Worm (Caenorhabditis elegans): Measurements from ENCODE around the gene fat-3.

fat-3 gene

ce11 chrIV:9848075-9848474 lies 45.3 kb downstream of the fat-3 start, which contains the start of gene K07F5.7:
Gene K07F5.7, minus strand, starts transcription at chrIV:9848175.
- TF ChIP-seq ztf-23 (GFP tag; IDR thresholded peaks at IDR 0.05) = no peak
- TF ChIP-seq med-1 (GFP tag; optimal IDR thresholded peaks at IDR 0.05; ENCODE audit: insufficient read depth) = no peak
- no peak for TF ChIP-seq klf-2 (GFP tag; conservative IDR thresholded peaks at IDR 0.05)
- TF ChIP-seq ztf-29 (GFP tag; IDR thresholded peaks at IDR 0.05) = no peak
- TF ChIP-seq T22C8.4 (GFP tag; IDR thresholded peaks at IDR 0.05) = no peak
- no peak for TF ChIP-seq ref-1 (GFP tag; conservative IDR thresholded peaks at IDR 0.05)
- no peak for TF ChIP-seq tab-1 (GFP tag; IDR thresholded peaks at IDR 0.05)
- no peak for TF ChIP-seq cog-1 (tag; optimal IDR thresholded peaks at IDR 0.05)
- no peak for TF ChIP-seq flt-1 (GFP tag; IDR thresholded peaks at IDR 0.05)

ce11 chrIV:9849624-9850023 lies 46.8 kb downstream of the fat-3 start, which contains the start of gene K07F5.8:
Gene K07F5.8, minus strand, starts transcription at chrIV:9849724.
- TF ChIP-seq klf-2 (GFP tag; conservative IDR thresholded peaks at IDR 0.05) = no peak
- TF ChIP-seq flt-1 (GFP tag; IDR thresholded peaks at IDR 0.05) = no peak
- no peak for TF ChIP-seq T22C8.4 (GFP tag; IDR thresholded peaks at IDR 0.05)
- no peak for TF ChIP-seq ztf-23 (GFP tag; IDR thresholded peaks at IDR 0.05)

- no peak for TF ChIP-seq ztf-29 (GFP tag; IDR thresholded peaks at IDR 0.05)
- TF ChIP-seq ztf-23 (GFP tag; IDR thresholded peaks at IDR 0.05) = no peak
- TF ChIP-seq med-1 (GFP tag; optimal IDR thresholded peaks at IDR 0.05; ENCODE audit: insufficient read depth) = no peak
- no peak for TF ChIP-seq T22C8.4 (GFP tag; IDR thresholded peaks at IDR 0.05)
- no peak for TF ChIP-seq klf-2 (GFP tag; conservative IDR thresholded peaks at IDR 0.05)
- no peak for TF ChIP-seq tab-1 (GFP tag; IDR thresholded peaks at IDR 0.05)
- no peak for TF ChIP-seq flt-1 (GFP tag; IDR thresholded peaks at IDR 0.05)
- TF ChIP-seq ref-1 (GFP tag; conservative IDR thresholded peaks at IDR 0.05) = no peak
- TF ChIP-seq cog-1 (tag; optimal IDR thresholded peaks at IDR 0.05) = no peak
Observed at ce11 chrIV:9850931-9851330, 48.1 kb downstream of the fat-3 start, which contains the start of gene ssp-10. Gene ssp-10, minus strand, starts transcription at chrIV:9851031.

ce11 chrIV:9852250-9852649 lies 49.4 kb downstream of the fat-3 start, which contains the start of gene ssq-1:
Gene ssq-1, plus strand, starts transcription at chrIV:9852550.
- no peak for TF ChIP-seq ztf-29 (GFP tag; IDR thresholded peaks at IDR 0.05)
- no peak for TF ChIP-seq T22C8.4 (GFP tag; IDR thresholded peaks at IDR 0.05)
- TF ChIP-seq klf-2 (GFP tag; conservative IDR thresholded peaks at IDR 0.05) = no peak
- TF ChIP-seq flt-1 (GFP tag; IDR thresholded peaks at IDR 0.05) = no peak
- TF ChIP-seq ref-1 (GFP tag; conservative IDR thresholded peaks at IDR 0.05) = no peak
- no peak for TF ChIP-seq med-1 (GFP tag; optimal IDR thresholded peaks at IDR 0.05; ENCODE audit: insufficient read depth)
- TF ChIP-seq cog-1 (tag; optimal IDR thresholded peaks at IDR 0.05) = no peak
- no peak for TF ChIP-seq ztf-23 (GFP tag; IDR thresholded peaks at IDR 0.05)
- no peak for TF ChIP-seq tab-1 (GFP tag; IDR thresholded peaks at IDR 0.05)

ce11 chrIV:9852818-9853466 lies 50.1 kb downstream of the fat-3 start:
- TF ChIP-seq tab-1 (GFP tag; IDR thresholded peaks at IDR 0.05) (no peak), klf-2 (GFP tag; conservative IDR thresholded peaks at IDR 0.05) (no peak), med-1 (GFP tag; optimal IDR thresholded peaks at IDR 0.05; ENCODE audit: insufficient read depth) (no peak), ztf-29 (GFP tag; IDR thresholded peaks at IDR 0.05) (no peak), ref-1 (GFP tag; conservative IDR thresholded peaks at IDR 0.05) (no peak), T22C8.4 (GFP tag; IDR thresholded peaks at IDR 0.05) (no peak), cog-1 (tag; optimal IDR thresholded peaks at IDR 0.05) (no peak), ztf-23 (GFP tag; IDR thresholded peaks at IDR 0.05) (no peak), flt-1 (GFP tag; IDR thresholded peaks at IDR 0.05) (no peak)

ce11 chrIV:9854952-9855351 lies 52.1 kb downstream of the fat-3 start:
- TF ChIP-seq med-1 (GFP tag; optimal IDR thresholded peaks at IDR 0.05; ENCODE audit: insufficient read depth) = no peak
- no peak for TF ChIP-seq tab-1 (GFP tag; IDR thresholded peaks at IDR 0.05)
- no peak for TF ChIP-seq T22C8.4 (GFP tag; IDR thresholded peaks at IDR 0.05)
- TF ChIP-seq cog-1 (tag; optimal IDR thresholded peaks at IDR 0.05) = no peak
- no peak for TF ChIP-seq klf-2 (GFP tag; conservative IDR thresholded peaks at IDR 0.05)
- TF ChIP-seq ztf-23 (GFP tag; IDR thresholded peaks at IDR 0.05) = no peak
- no peak for TF ChIP-seq ztf-29 (GFP tag; IDR thresholded peaks at IDR 0.05)
- TF ChIP-seq ref-1 (GFP tag; conservative IDR thresholded peaks at IDR 0.05) = no peak
- TF ChIP-seq flt-1 (GFP tag; IDR thresholded peaks at IDR 0.05) = no peak

ce11 chrIV:9855712-9856111 lies 52.9 kb downstream of the fat-3 start, which contains the start of gene K07F5.12:
Gene K07F5.12, plus strand, starts transcription at chrIV:9856012.
- TF ChIP-seq ztf-23 (GFP tag; IDR thresholded peaks at IDR 0.05) (no peak), T22C8.4 (GFP tag; IDR thresholded peaks at IDR 0.05) (no peak), flt-1 (GFP tag; IDR thresholded peaks at IDR 0.05) (no peak), ref-1 (GFP tag; conservative IDR thresholded peaks at IDR 0.05) (no peak), med-1 (GFP tag; optimal IDR thresholded peaks at IDR 0.05; ENCODE audit: insufficient read depth) (no peak), tab-1 (GFP tag; IDR thresholded peaks at IDR 0.05) (no peak), cog-1 (tag; optimal IDR thresholded peaks at IDR 0.05) (no peak)
